Worm (Caenorhabditis elegans) whole organism, young adult: ENCODE measurements around the gene sec-22.

Source experiments
- F10E7.11 ChIP-seq: sonication (generic microtip); optimal IDR thresholded peaks from 2 replicates; lab custom pipeline; 2017; ENCODE audit warnings: mild to moderate bottlenecking, missing genetic modification characterization, moderate library complexity, missing compliant biosample characterization
- ama-1 ChIP-seq, 3 experiments: fragments of 150-350 bp in 1 of 3; sonication (generic microtip) in 2 of 3; optimal IDR thresholded peaks; 2 replicates each; lab custom pipeline; 2014 to 2018; ENCODE audit warnings: missing biosample characterization in 2 of 3, missing genetic modification characterization in 2 of 3, missing genetic modification reagents in 2 of 3
- dox-1 ChIP-seq: fragments of 200-800 bp; sonication (Bioruptor generic); IDR thresholded peaks from 2 replicates; pipeline ENCODE4 v1.3.6; 2022; ENCODE audit warnings: missing genetic modification reagents, missing genetic modification characterization, missing compliant biosample characterization
- him-1 ChIP-seq: sonication (generic microtip); optimal IDR thresholded peaks from 2 replicates; lab custom pipeline; 2016; ENCODE audit warnings: missing genotype, missing genetic modification reagents, missing genetic modification characterization, missing compliant biosample characterization
- let-607 ChIP-seq, 2 experiments: fragments of 200-800 bp in 1 of 2; sonication (Bioruptor generic) in 1 of 2; sonication (generic microtip) in 1 of 2; optimal IDR thresholded peaks; 2 replicates each; lab custom pipeline; 2016 to 2018; ENCODE audit warnings: mild to moderate bottlenecking in 2 of 2, missing compliant biosample characterization in 2 of 2, missing genetic modification characterization in 2 of 2, moderate library complexity in 2 of 2, missing genotype in 1 of 2
- nhr-80 ChIP-seq: sonication (generic microtip); optimal IDR thresholded peaks from 2 replicates; lab custom pipeline; 2016; ENCODE audit warnings: missing genetic modification characterization, missing compliant biosample characterization
- rec-8 ChIP-seq, 2 experiments: sonication (generic microtip); optimal IDR thresholded peaks; 2 replicates each; lab custom pipeline; 2016; ENCODE audit warnings: mild to moderate bottlenecking in 2 of 2, missing genetic modification characterization in 2 of 2, missing genetic modification reagents in 2 of 2, missing genotype in 2 of 2, missing biosample characterization in 1 of 2, missing compliant biosample characterization in 1 of 2, moderate library complexity in 1 of 2
- rpc-1 ChIP-seq, 2 experiments: fragments of 150-350 bp in 1 of 2; sonication (generic microtip) in 1 of 2; optimal IDR thresholded peaks; 2 replicates each; lab custom pipeline; 2014 to 2018; ENCODE audit warnings: missing biosample characterization in 1 of 2, missing genetic modification characterization in 1 of 2, missing genetic modification reagents in 1 of 2, missing genotype in 1 of 2
- unc-130 ChIP-seq: sonication (generic microtip); optimal IDR thresholded peaks from 2 replicates; lab custom pipeline; 2016; ENCODE audit warnings: missing genetic modification reagents, missing genetic modification characterization, missing compliant biosample characterization
- unc-62 ChIP-seq: fragments of 150-350 bp; optimal IDR thresholded peaks from 2 replicates; lab custom pipeline; 2014; ENCODE audit warnings: missing biosample characterization, missing genetic modification reagents, missing genetic modification characterization

ce11 chrX:1026722-1027121, 8.6 kb upstream of the sec-22 start:
- no peak for TF ChIP-seq unc-130 (GFP tag; lab: Kevin White, UChicago)
- no peak for TF ChIP-seq him-1 (tag; lab: Kevin White, UChicago)
- no peak for TF ChIP-seq rpc-1 (optimal IDR thresholded peaks at IDR 0.05; lab: Kevin White, UChicago)
- TF ChIP-seq rpc-1 (tag; optimal IDR thresholded peaks at IDR 0.05; lab: Kevin White, UChicago) = no peak
- TF ChIP-seq unc-62 (GFP tag; lab: Kevin White, UChicago) = no peak
- no peak for TF ChIP-seq rec-8 (tag; optimal IDR thresholded peaks at IDR 0.05; lab: Kevin White, UChicago)
- TF ChIP-seq ama-1 (optimal IDR thresholded peaks at IDR 0.05; lab: Kevin White, UChicago) = no peak
- TF ChIP-seq ama-1 (GFP tag; optimal IDR thresholded peaks at IDR 0.05; lab: Kevin White, UChicago) = no peak
- TF ChIP-seq dox-1 = no peak
- no peak for TF ChIP-seq F10E7.11 (tag; lab: Kevin White, UChicago)
- no peak for TF ChIP-seq nhr-80
- no peak for TF ChIP-seq let-607 (tag; optimal IDR thresholded peaks at IDR 0.05; lab: Kevin White, UChicago)
